Worm (Caenorhabditis elegans) whole organism, L3 larva: ENCODE results near the gene H40L08.9.

Experiments
- R02D3.7 ChIP-seq: fragments of 150-350 bp; optimal IDR thresholded peaks from 2 replicates; lab custom pipeline; 2014; ENCODE audit warnings: missing biosample characterization, missing genetic modification characterization
- ZK546.5 ChIP-seq: sonication (generic microtip); optimal IDR thresholded peaks from 2 replicates; lab custom pipeline; 2017; ENCODE audit warnings: missing biosample characterization, missing genetic modification characterization
- ceh-16 ChIP-seq: sonication (generic microtip); optimal IDR thresholded peaks from 2 replicates; lab custom pipeline; 2017; ENCODE audit warnings: missing biosample characterization, missing genetic modification characterization
- ceh-82 ChIP-seq: fragments of 150-350 bp; optimal IDR thresholded peaks from 2 replicates; lab custom pipeline; 2014; ENCODE audit warnings: missing biosample characterization, missing genetic modification characterization
- egl-27 ChIP-seq: sonication (generic microtip); optimal IDR thresholded peaks from 4 replicates; lab custom pipeline; 2017; ENCODE audit warnings: missing biosample characterization, missing genetic modification reagents, missing genetic modification characterization
- egl-5 ChIP-seq: fragments of 150-350 bp; optimal IDR thresholded peaks from 2 replicates; lab custom pipeline; 2017; ENCODE audit warnings: missing biosample characterization, missing genetic modification reagents, missing genetic modification characterization, inconsistent platforms
- elt-2 ChIP-seq: sonication (generic microtip); optimal IDR thresholded peaks from 2 replicates; lab custom pipeline; 2016; ENCODE audit warnings: missing genetic modification reagents, mild to moderate bottlenecking, missing genetic modification characterization, missing compliant biosample characterization
- hmg-11 ChIP-seq: sonication (generic microtip); optimal IDR thresholded peaks from 2 replicates; lab custom pipeline; 2016; ENCODE audit warnings: missing genetic modification characterization, missing compliant biosample characterization
- jun-1 ChIP-seq: fragments of 150-350 bp; optimal IDR thresholded peaks from 2 replicates; lab custom pipeline; 2014; ENCODE audit warnings: missing biosample characterization, missing genetic modification reagents, missing genetic modification characterization
- lin-39 ChIP-seq: fragments of 150-350 bp; optimal IDR thresholded peaks from 2 replicates; lab custom pipeline; 2018; ENCODE audit warnings: missing biosample characterization, missing genetic modification reagents, missing genetic modification characterization
- mdl-1 ChIP-seq: fragments of 150-350 bp; optimal IDR thresholded peaks from 2 replicates; lab custom pipeline; 2014; ENCODE audit warnings: missing biosample characterization, missing genetic modification characterization
- mml-1 ChIP-seq: fragments of 150-350 bp; sonication (generic microtip); optimal IDR thresholded peaks from 3 replicates; lab custom pipeline; 2014; ENCODE audit warnings: missing biosample characterization, missing genetic modification characterization
- nfya-1 ChIP-seq: sonication (generic microtip); optimal IDR thresholded peaks from 2 replicates; lab custom pipeline; 2017; ENCODE audit warnings: missing genetic modification characterization, mild to moderate bottlenecking, missing compliant biosample characterization, antibody characterized with exemption, moderate library complexity; ENCODE audit not compliant: insufficient read depth
- nhr-11 ChIP-seq: fragments of 150-350 bp; optimal IDR thresholded peaks from 2 replicates; lab custom pipeline; 2014; ENCODE audit warnings: missing biosample characterization, missing genetic modification characterization
- nhr-12 ChIP-seq: fragments of 150-350 bp; optimal IDR thresholded peaks from 2 replicates; lab custom pipeline; 2014; ENCODE audit warnings: missing biosample characterization, missing genetic modification characterization
- nhr-237 ChIP-seq: fragments of 150-350 bp; optimal IDR thresholded peaks from 2 replicates; lab custom pipeline; 2014; ENCODE audit warnings: missing biosample characterization, missing genetic modification characterization
- nhr-25 ChIP-seq: sonication (generic microtip); optimal IDR thresholded peaks from 2 replicates; lab custom pipeline; 2017; ENCODE audit warnings: missing biosample characterization, missing genetic modification characterization
- nhr-28 ChIP-seq: fragments of 150-350 bp; optimal IDR thresholded peaks from 2 replicates; lab custom pipeline; 2014; ENCODE audit warnings: missing biosample characterization, missing genetic modification characterization
- nhr-43 ChIP-seq: sonication (generic microtip); optimal IDR thresholded peaks from 2 replicates; lab custom pipeline; 2016; ENCODE audit warnings: mild to moderate bottlenecking, missing genetic modification characterization, missing compliant biosample characterization; ENCODE audit not compliant: poor library complexity, severe bottlenecking
- nhr-76 ChIP-seq: fragments of 150-350 bp; sonication (generic microtip); optimal IDR thresholded peaks from 5 replicates; lab custom pipeline; 2014; ENCODE audit warnings: missing biosample characterization, missing genetic modification characterization
- nhr-77 ChIP-seq: fragments of 150-350 bp; optimal IDR thresholded peaks from 2 replicates; lab custom pipeline; 2014; ENCODE audit warnings: missing biosample characterization, missing genetic modification characterization
- pha-4 ChIP-seq: fragments of 150-350 bp; optimal IDR thresholded peaks from 2 replicates; lab custom pipeline; 2014; ENCODE audit warnings: missing biosample characterization, missing genetic modification reagents, missing genetic modification characterization
- pqm-1 ChIP-seq: fragments of 150-350 bp; optimal IDR thresholded peaks from 2 replicates; lab custom pipeline; 2017; ENCODE audit warnings: missing biosample characterization, missing genetic modification characterization, inconsistent platforms
- skn-1 ChIP-seq: fragments of 150-350 bp; optimal IDR thresholded peaks from 2 replicates; lab custom pipeline; 2014; ENCODE audit warnings: missing biosample characterization, missing genetic modification characterization
- snpc-4 ChIP-seq: fragments of 150-350 bp; optimal IDR thresholded peaks from 2 replicates; lab custom pipeline; 2014; ENCODE audit warnings: missing biosample characterization, missing genetic modification characterization
- unc-62 ChIP-seq: fragments of 150-350 bp; sonication (generic microtip); optimal IDR thresholded peaks from 4 replicates; lab custom pipeline; 2014; ENCODE audit warnings: missing biosample characterization, missing genetic modification reagents, missing genetic modification characterization
- ztf-11 ChIP-seq: fragments of 150-350 bp; optimal IDR thresholded peaks from 2 replicates; lab custom pipeline; 2014; ENCODE audit warnings: missing biosample characterization, missing genetic modification characterization
- ztf-4 ChIP-seq: fragments of 150-350 bp; optimal IDR thresholded peaks from 2 replicates; lab custom pipeline; 2014; ENCODE audit warnings: missing biosample characterization, missing genetic modification characterization

H40L08.9 gene

ce11 chrX:15100369-15100963 lies 24.2 kb upstream of the H40L08.9 start, which contains the start of gene dhhc-1:
Gene dhhc-1, minus strand, starts transcription at chrX:15100419.
- TF ChIP-seq elt-2 (tag; lab: Kevin White, UChicago) (peak; percentile 48), lin-39 (tag; lab: Kevin White, UChicago) (peak; percentile 51), nhr-12 (tag; lab: Kevin White, UChicago) (no peak), skn-1 (tag; lab: Kevin White, UChicago) (no peak), snpc-4 (tag; lab: Kevin White, UChicago) (peak; percentile 34), nhr-77 (tag; lab: Kevin White, UChicago) (no peak), ztf-11 (tag; lab: Kevin White, UChicago) (no peak), egl-5 (tag; lab: Kevin White, UChicago) (peak; percentile 44), pha-4 (peak; percentile 71), ceh-82 (tag; lab: Kevin White, UChicago) (no peak), hmg-11 (tag; lab: Kevin White, UChicago) (peak; percentile 87), jun-1 (peak; percentile 68), nhr-76 (tag; lab: Kevin White, UChicago) (no peak), nhr-237 (no peak), ceh-16 (tag; lab: Kevin White, UChicago) (no peak), nhr-43 (tag; lab: Kevin White, UChicago) (peak; percentile 11), nfya-1 (tag; lab: Kevin White, UChicago) (peak; percentile 68), nhr-25 (no peak)

DNA sequence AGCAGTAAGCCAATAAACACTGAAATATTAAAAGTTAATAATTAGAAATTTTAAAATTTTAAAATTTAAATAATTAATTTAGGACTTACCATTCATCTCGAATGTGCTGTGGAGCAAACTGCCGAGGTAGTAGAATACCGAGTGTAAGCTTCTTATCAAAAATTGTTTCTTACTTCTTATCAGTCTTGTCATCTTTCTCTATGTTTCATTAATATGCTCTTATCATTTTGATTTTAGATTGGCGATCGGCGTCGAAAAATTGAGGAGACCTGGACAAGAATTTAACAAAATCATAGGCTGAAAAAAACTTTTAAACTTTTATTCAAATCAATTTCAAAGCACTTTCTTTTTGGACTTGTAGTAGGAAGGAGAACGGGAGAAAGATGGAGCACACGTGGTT lies 21.5 kb upstream of the H40L08.9 start, which contains the start of gene F09B12.3:
Gene F09B12.3 (minus strand): TSS at position 192 of the 400 bp plus-strand sequence.
- TF ChIP-seq pha-4 (peak; percentile 43), mml-1 (no peak), elt-2 (tag; lab: Kevin White, UChicago) (peak; percentile 84), pqm-1 (tag; lab: Kevin White, UChicago) (peak; percentile 82), nhr-28 (tag; lab: Kevin White, UChicago) (no peak), hmg-11 (tag; lab: Kevin White, UChicago) (no peak), ceh-16 (tag; lab: Kevin White, UChicago) (no peak)

- TF ChIP-seq elt-2 (tag; lab: Kevin White, UChicago) (peak; percentile 62), ztf-11 (tag; lab: Kevin White, UChicago) (no peak)
These were observed 20.0 kb upstream of the H40L08.9 start for ce11 chrX:15096277-15096676.

- TF ChIP-seq nfya-1 (tag; lab: Kevin White, UChicago) = no peak
- peak; percentile 59 for TF ChIP-seq pha-4
These were observed 18.7 kb upstream of the H40L08.9 start, which contains the start of gene F09B12.7 for ce11 chrX:15094973-15095372. Gene F09B12.7, minus strand, starts transcription at chrX:15095073.

DNA sequence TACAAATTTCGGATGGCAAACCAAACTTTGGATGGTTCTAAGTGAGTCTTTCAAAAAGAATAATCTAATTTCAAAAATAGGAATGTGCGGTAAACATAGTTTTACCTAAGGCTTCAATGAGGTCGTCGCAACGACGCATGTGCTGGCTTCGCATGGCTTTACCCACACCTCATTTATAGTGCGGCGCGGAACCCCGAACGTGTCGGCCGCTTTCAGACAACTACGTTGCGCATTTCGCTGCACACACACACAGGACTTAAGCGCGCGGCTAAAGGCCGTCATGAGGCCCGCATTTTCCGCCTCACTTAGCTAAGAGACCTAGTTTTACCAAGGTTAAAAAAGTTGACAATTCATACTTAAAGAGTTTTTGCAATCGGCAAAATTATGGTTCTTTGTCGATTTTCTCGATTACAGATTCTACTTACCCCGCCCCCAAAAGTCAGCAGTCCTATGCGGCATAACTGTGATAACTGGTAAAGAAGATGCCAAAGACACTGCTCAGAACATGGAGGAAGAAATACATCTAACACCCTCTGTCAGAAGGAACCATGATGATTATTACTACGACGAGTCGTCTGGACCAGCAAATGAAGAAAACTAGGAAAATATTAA lies 16.6 kb upstream of the H40L08.9 start:
- no peak for TF ChIP-seq mdl-1 (tag; lab: Kevin White, UChicago)
- TF ChIP-seq nhr-76 (tag; lab: Kevin White, UChicago) = no peak
- TF ChIP-seq ZK546.5 (tag; lab: Kevin White, UChicago) = no peak
- peak; percentile 45 for TF ChIP-seq snpc-4 (tag; lab: Kevin White, UChicago)
- no peak for TF ChIP-seq ztf-11 (tag; lab: Kevin White, UChicago)

ce11 chrX:15089123-15089522 lies 12.8 kb upstream of the H40L08.9 start, which contains the start of gene flr-4:
Gene flr-4, plus strand, starts transcription at chrX:15089397.
- no peak for TF ChIP-seq ceh-16 (tag; lab: Kevin White, UChicago)
- no peak for TF ChIP-seq nhr-43 (tag; lab: Kevin White, UChicago)
- no peak for TF ChIP-seq egl-27 (tag; lab: Kevin White, UChicago)
- TF ChIP-seq nhr-11 (tag; lab: Kevin White, UChicago) = no peak
- no peak for TF ChIP-seq unc-62
- peak; percentile 77 for TF ChIP-seq elt-2 (tag; lab: Kevin White, UChicago)

DNA sequence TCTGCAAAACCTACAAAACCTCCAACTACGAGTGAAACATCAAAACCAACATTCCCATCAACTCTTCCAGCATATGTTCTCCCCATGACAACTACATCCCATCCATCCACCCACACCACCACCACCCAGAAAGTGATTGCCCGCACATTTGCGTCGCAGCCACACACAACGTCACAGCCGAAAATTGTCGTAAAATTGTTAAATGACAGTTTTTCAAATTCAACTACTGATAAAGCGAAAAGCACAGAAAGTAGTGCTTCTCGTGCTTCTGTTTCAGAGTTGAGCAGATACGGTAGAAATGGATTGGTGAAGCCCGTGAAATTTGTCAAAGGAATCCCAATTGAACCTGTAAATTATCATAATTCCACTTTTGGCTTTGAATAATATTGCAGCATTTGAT lies 11.5 kb upstream of the H40L08.9 start:
- TF ChIP-seq R02D3.7 (no peak), elt-2 (tag; lab: Kevin White, UChicago) (peak; percentile 50), hmg-11 (tag; lab: Kevin White, UChicago) (no peak), ztf-4 (tag; lab: Kevin White, UChicago) (no peak)
